Fruit fly (Drosophila melanogaster) whole organism, embryonic: ENCODE measurements around the gene TRAM.

ENCODE experiments used
- Abd-B ChIP-seq: fragments of 200-800 bp; sonication (Bioruptor generic); optimal IDR thresholded peaks from 2 replicates; lab custom pipeline; 2018; ENCODE audit warnings: missing biosample characterization, mild to moderate bottlenecking, missing genetic modification characterization, moderate library complexity
- CG10267 ChIP-seq: fragments of 200-800 bp; sonication (Bioruptor generic); optimal IDR thresholded peaks from 2 replicates; lab custom pipeline; 2018; ENCODE audit warnings: missing biosample characterization, mild to moderate bottlenecking, missing genetic modification characterization, moderate library complexity
- CG10366 ChIP-seq: fragments of 200-800 bp; sonication (Bioruptor generic); IDR thresholded peaks from 2 replicates; pipeline ENCODE4 v1.3.6; 2022; ENCODE audit warnings: missing biosample characterization, missing genetic modification characterization
- CG10462 ChIP-seq: fragments of 200-800 bp; sonication (Bioruptor generic); optimal IDR thresholded peaks from 2 replicates; lab custom pipeline; 2016; ENCODE audit warnings: missing biosample characterization, missing genetic modification characterization
- CG11723 ChIP-seq: fragments of 200-800 bp; sonication (Bioruptor generic); optimal IDR thresholded peaks from 2 replicates; lab custom pipeline; 2017; ENCODE audit warnings: missing biosample characterization, mild to moderate bottlenecking, missing genetic modification characterization
- CG12071 ChIP-seq: fragments of 200-800 bp; sonication (Bioruptor generic); optimal IDR thresholded peaks from 3 replicates; lab custom pipeline; 2018; ENCODE audit warnings: missing biosample characterization, mild to moderate bottlenecking, missing genetic modification characterization
- CG12236 ChIP-seq: fragments of 200-800 bp; sonication (Bioruptor generic); optimal IDR thresholded peaks from 2 replicates; lab custom pipeline; 2016; ENCODE audit warnings: missing biosample characterization, missing genetic modification characterization
- CG13123 ChIP-seq: fragments of 200-800 bp; sonication (Bioruptor generic); optimal IDR thresholded peaks from 2 replicates; lab custom pipeline; 2016; ENCODE audit warnings: missing biosample characterization, missing genetic modification characterization
- CG13894 ChIP-seq: fragments of 200-800 bp; sonication (Bioruptor generic); optimal IDR thresholded peaks from 3 replicates; lab custom pipeline; 2018; ENCODE audit warnings: missing biosample characterization, mild to moderate bottlenecking, missing genetic modification characterization, moderate library complexity
- CG17802 ChIP-seq: fragments of 200-800 bp; sonication (Bioruptor generic); optimal IDR thresholded peaks from 2 replicates; lab custom pipeline; 2018; ENCODE audit warnings: missing biosample characterization, mild to moderate bottlenecking, missing genetic modification characterization, moderate library complexity
- CG17829 ChIP-seq: fragments of 200-800 bp; optimal IDR thresholded peaks from 2 replicates; lab custom pipeline; 2019; ENCODE audit warnings: missing biosample characterization, mild to moderate bottlenecking, missing genetic modification characterization, moderate library complexity
- CG2120 ChIP-seq: fragments of 200-800 bp; sonication (Bioruptor generic); optimal IDR thresholded peaks from 3 replicates; lab custom pipeline; 2016; ENCODE audit warnings: missing biosample characterization, missing genetic modification characterization
- CG3163 ChIP-seq: fragments of 200-800 bp; sonication (Bioruptor generic); optimal IDR thresholded peaks from 3 replicates; lab custom pipeline; 2016; ENCODE audit warnings: missing biosample characterization, missing genetic modification characterization
- CG3281 ChIP-seq: fragments of 200-800 bp; sonication (Bioruptor generic); optimal IDR thresholded peaks from 3 replicates; lab custom pipeline; 2017; ENCODE audit warnings: missing biosample characterization, mild to moderate bottlenecking, missing genetic modification characterization
- CG34422 ChIP-seq: fragments of 200-800 bp; sonication (Bioruptor generic); IDR thresholded peaks from 3 replicates; pipeline ENCODE4 v1.3.6; 2022; ENCODE audit warnings: missing biosample characterization, missing genetic modification characterization
- CG3838 ChIP-seq: fragments of 200-800 bp; sonication (Bioruptor generic); optimal IDR thresholded peaks from 3 replicates; lab custom pipeline; 2016; ENCODE audit warnings: missing biosample characterization, missing genetic modification characterization
- CG3847 ChIP-seq: fragments of 200-800 bp; sonication (Bioruptor generic); IDR thresholded peaks from 2 replicates; pipeline ENCODE4 v1.3.6; 2022; ENCODE audit warnings: missing biosample characterization, missing genetic modification characterization
- CG6683 ChIP-seq: fragments of 200-800 bp; sonication (Bioruptor generic); optimal IDR thresholded peaks from 2 replicates; lab custom pipeline; 2017; ENCODE audit warnings: missing biosample characterization, mild to moderate bottlenecking, missing genetic modification characterization, missing genetic modification reagents
- CG7372 ChIP-seq: fragments of 200-800 bp; sonication (Bioruptor generic); IDR thresholded peaks from 2 replicates; pipeline ENCODE4 v1.3.6; 2022; ENCODE audit warnings: missing biosample characterization, missing genetic modification characterization
- CG8359 ChIP-seq: fragments of 200-800 bp; sonication (Bioruptor generic); optimal IDR thresholded peaks from 2 replicates; lab custom pipeline; 2017; ENCODE audit warnings: missing biosample characterization, mild to moderate bottlenecking, missing genetic modification characterization, borderline replicate concordance
- CG9727 ChIP-seq: fragments of 200-800 bp; sonication (Bioruptor generic); optimal IDR thresholded peaks from 3 replicates; lab custom pipeline; 2017; ENCODE audit warnings: missing biosample characterization, mild to moderate bottlenecking, missing genetic modification characterization
- CG9932 ChIP-seq: fragments of 200-800 bp; sonication (Bioruptor generic); IDR thresholded peaks from 2 replicates; pipeline ENCODE4 v1.3.6; 2022; ENCODE audit warnings: missing biosample characterization, missing genetic modification characterization
- CTCF ChIP-seq: fragments of 200-800 bp; sonication (Bioruptor generic); optimal IDR thresholded peaks from 2 replicates; lab custom pipeline; 2017; ENCODE audit warnings: missing biosample characterization, mild to moderate bottlenecking, missing genetic modification characterization, moderate library complexity
- CrebB ChIP-seq: fragments of 200-800 bp; sonication (Bioruptor generic); optimal IDR thresholded peaks from 3 replicates; lab custom pipeline; 2018; ENCODE audit warnings: missing biosample characterization, mild to moderate bottlenecking, missing genetic modification characterization
- Dek ChIP-seq: fragments of 200-800 bp; sonication (Bioruptor generic); optimal IDR thresholded peaks from 3 replicates; lab custom pipeline; 2019; ENCODE audit warnings: missing biosample characterization, mild to moderate bottlenecking, missing genetic modification characterization, moderate library complexity
- Dip3 ChIP-seq: fragments of 200-800 bp; sonication (Bioruptor generic); optimal IDR thresholded peaks from 3 replicates; lab custom pipeline; 2016; ENCODE audit warnings: missing biosample characterization, missing genetic modification characterization
- H15 ChIP-seq: fragments of 200-800 bp; sonication (Bioruptor generic); IDR thresholded peaks from 3 replicates; pipeline ENCODE4 v1.3.6; 2022; ENCODE audit warnings: missing biosample characterization, missing genetic modification characterization
- H2.0 ChIP-seq: fragments of 200-800 bp; sonication (Bioruptor generic); IDR thresholded peaks from 2 replicates; pipeline ENCODE4 v1.3.6; 2022; ENCODE audit warnings: missing biosample characterization, missing genetic modification characterization
- HLH3B ChIP-seq: fragments of 200-800 bp; sonication (Bioruptor generic); IDR thresholded peaks from 2 replicates; pipeline ENCODE4 v1.3.6; 2022; ENCODE audit warnings: missing biosample characterization, missing genetic modification characterization
- Hmx ChIP-seq: fragments of 200-800 bp; sonication (Bioruptor generic); optimal IDR thresholded peaks from 2 replicates; lab custom pipeline; 2016; ENCODE audit warnings: missing biosample characterization, missing genetic modification characterization
- Hr51 ChIP-seq, 2 experiments: fragments of 200-800 bp; sonication (Bioruptor generic); optimal IDR thresholded peaks; 2 replicates in 1 of 2; 3 replicates in 1 of 2; lab custom pipeline; 2016 to 2018; ENCODE audit warnings: missing biosample characterization in 2 of 2, missing genetic modification characterization in 2 of 2, mild to moderate bottlenecking in 1 of 2, moderate library complexity in 1 of 2
- Hsf ChIP-seq: fragments of 200-800 bp; sonication (Bioruptor generic); optimal IDR thresholded peaks from 3 replicates; lab custom pipeline; 2016; ENCODE audit warnings: missing biosample characterization, missing genetic modification characterization
- MESR4 ChIP-seq: fragments of 200-800 bp; sonication (Bioruptor generic); optimal IDR thresholded peaks from 2 replicates; lab custom pipeline; 2018; ENCODE audit warnings: missing biosample characterization, mild to moderate bottlenecking, missing genetic modification characterization, moderate library complexity
- NFAT ChIP-seq: fragments of 200-800 bp; sonication (Bioruptor generic); IDR thresholded peaks from 2 replicates; pipeline ENCODE4 v1.3.6; 2022; ENCODE audit warnings: missing biosample characterization, missing genetic modification characterization
- Neu2 ChIP-seq: fragments of 200-800 bp; sonication (Bioruptor generic); optimal IDR thresholded peaks from 3 replicates; lab custom pipeline; 2016; ENCODE audit warnings: missing biosample characterization, missing genetic modification characterization, borderline replicate concordance
- Scr ChIP-seq: fragments of 200-800 bp; sonication (Bioruptor generic); IDR thresholded peaks from 2 replicates; pipeline ENCODE4 v1.3.6; 2022; ENCODE audit warnings: missing biosample characterization, missing genetic modification characterization; ENCODE audit not compliant: partially characterized antibody
- Sox102F ChIP-seq: fragments of 200-800 bp; sonication (Bioruptor generic); optimal IDR thresholded peaks from 2 replicates; lab custom pipeline; 2018; ENCODE audit warnings: missing biosample characterization, mild to moderate bottlenecking, missing genetic modification characterization, moderate library complexity
- Xbp1 ChIP-seq: fragments of 200-800 bp; sonication (Bioruptor generic); optimal IDR thresholded peaks from 3 replicates; lab custom pipeline; 2016; ENCODE audit warnings: missing biosample characterization, mild to moderate bottlenecking, missing genetic modification characterization
- bigmax ChIP-seq: fragments of 200-800 bp; sonication (Bioruptor generic); optimal IDR thresholded peaks from 2 replicates; lab custom pipeline; 2018; ENCODE audit warnings: missing biosample characterization, mild to moderate bottlenecking, missing genetic modification characterization
- dpn ChIP-seq, 2 experiments: fragments of 200-800 bp; sonication (Bioruptor generic); optimal IDR thresholded peaks; 3 replicates each; lab custom pipeline; 2016; ENCODE audit warnings: missing biosample characterization in 2 of 2, missing genetic modification characterization in 2 of 2
- dysf ChIP-seq: fragments of 200-800 bp; sonication (Bioruptor generic); IDR thresholded peaks from 3 replicates; pipeline ENCODE4 v1.3.6; 2022; ENCODE audit warnings: missing biosample characterization, missing genetic modification characterization
- fd64A ChIP-seq: fragments of 200-800 bp; sonication (Bioruptor generic); optimal IDR thresholded peaks from 3 replicates; lab custom pipeline; 2018; ENCODE audit warnings: missing biosample characterization, mild to moderate bottlenecking, missing genetic modification characterization
- grn ChIP-seq: fragments of 200-800 bp; sonication (Bioruptor generic); optimal IDR thresholded peaks from 3 replicates; lab custom pipeline; 2017; ENCODE audit warnings: missing biosample characterization, missing genetic modification characterization
- kah ChIP-seq: fragments of 200-800 bp; sonication (Bioruptor generic); optimal IDR thresholded peaks from 2 replicates; lab custom pipeline; 2018; ENCODE audit warnings: missing biosample characterization, mild to moderate bottlenecking, missing genetic modification characterization
- ken ChIP-seq: fragments of 200-800 bp; sonication (Bioruptor generic); IDR thresholded peaks from 3 replicates; pipeline ENCODE4 v1.3.6; 2022; ENCODE audit warnings: missing biosample characterization, missing genetic modification characterization
- klu ChIP-seq: fragments of 200-800 bp; sonication (Bioruptor generic); IDR thresholded peaks from 2 replicates; pipeline ENCODE4 v1.3.6; 2022; ENCODE audit warnings: missing biosample characterization, missing genetic modification characterization
- sens ChIP-seq: fragments of 200-800 bp; sonication (Bioruptor generic); peaks from one replicate; lab custom pipeline; 2016; ENCODE audit warnings: missing biosample characterization, missing genetic modification characterization
- sna ChIP-seq: fragments of 200-800 bp; sonication (Bioruptor generic); IDR thresholded peaks from 2 replicates; pipeline ENCODE4 v1.3.6; 2022; ENCODE audit warnings: missing biosample characterization, missing genetic modification characterization; ENCODE audit not compliant: partially characterized antibody
- sqz ChIP-seq: fragments of 200-800 bp; sonication (Bioruptor generic); optimal IDR thresholded peaks from 3 replicates; lab custom pipeline; 2018; ENCODE audit warnings: missing biosample characterization, mild to moderate bottlenecking, missing genetic modification characterization
- stc ChIP-seq: fragments of 200-800 bp; sonication (Bioruptor generic); IDR thresholded peaks from 2 replicates; pipeline ENCODE4 v1.3.6; 2022; ENCODE audit warnings: missing biosample characterization, missing genetic modification characterization
- ttk ChIP-seq: fragments of 200-800 bp; sonication (Bioruptor generic); IDR thresholded peaks from 2 replicates; pipeline ENCODE4 v2.1.2; 2022; ENCODE audit warnings: missing biosample characterization, missing genetic modification characterization
- twi ChIP-seq: fragments of 200-800 bp; optimal IDR thresholded peaks from 2 replicates; lab custom pipeline; 2019; ENCODE audit warnings: missing biosample characterization, mild to moderate bottlenecking, missing genetic modification characterization, moderate library complexity

The TRAM gene

DNA sequence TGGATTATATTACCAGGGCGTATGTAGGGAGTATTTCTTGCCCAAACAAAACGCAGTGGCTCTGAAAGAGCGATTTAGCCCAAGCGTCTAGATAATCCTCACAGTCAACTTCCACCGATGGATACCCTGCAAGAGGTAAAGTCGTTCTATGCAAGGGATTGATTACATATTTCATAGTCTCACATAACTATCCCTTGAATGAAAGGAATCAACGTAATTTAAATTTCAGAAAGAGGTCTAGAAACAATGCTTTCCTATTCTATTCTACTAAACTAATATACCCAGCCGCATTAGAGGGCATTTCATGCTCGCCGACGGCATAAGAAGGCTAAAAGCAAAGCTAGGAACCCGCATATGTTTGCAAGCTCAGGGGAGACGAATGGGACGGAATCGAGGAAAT is 31.8 kb downstream of the TRAM start (continued):
- TF ChIP-seq twi (tag; lab: Kevin White, UChicago) (no peak), CG10267 (no peak), dpn (GFP tag; optimal IDR thresholded peaks at IDR 0.05; lab: Kevin White, UChicago) (peak in 1 of 2 experiments; percentile 2), Hmx (GFP tag; lab: Kevin White, UChicago) (no peak), ttk (GFP tag; lab: Robert Waterston, UW) (peak; percentile 56), Scr (GFP tag; lab: Robert Waterston, UW) (no peak), sna (no peak), sqz (GFP tag; lab: Kevin White, UChicago) (no peak), fd64A (GFP tag; lab: Kevin White, UChicago) (no peak), CG6683 (GFP tag; lab: Kevin White, UChicago) (peak; percentile 6), Dek (tag; lab: Kevin White, UChicago) (peak; percentile 17), Xbp1 (GFP tag; lab: Kevin White, UChicago) (peak; percentile 15), CrebB (tag; lab: Kevin White, UChicago) (no peak), sens (GFP tag; lab: Kevin White, UChicago) (peak; percentile 86), kah (GFP tag; lab: Kevin White, UChicago) (no peak), NFAT (GFP tag; lab: Robert Waterston, UW) (no peak), HLH3B (GFP tag; lab: Robert Waterston, UW) (peak; percentile 59), CG8359 (GFP tag; lab: Kevin White, UChicago) (no peak), CG3163 (GFP tag; lab: Kevin White, UChicago) (no peak), grn (GFP tag; lab: Kevin White, UChicago) (no peak), bigmax (no peak), CG12071 (GFP tag; lab: Kevin White, UChicago) (peak; percentile 1), CG2120 (GFP tag; lab: Kevin White, UChicago) (peak; percentile 67), CG3838 (GFP tag; lab: Kevin White, UChicago) (no peak), CG9932 (GFP tag; lab: Robert Waterston, UW) (peak; percentile 49), H2.0 (GFP tag; lab: Robert Waterston, UW) (no peak), Hsf (GFP tag; lab: Kevin White, UChicago) (no peak), Abd-B (GFP tag; lab: Kevin White, UChicago) (no peak), dysf (peak; percentile 67; the same call in 2 of the 3 replicates), Sox102F (peak; percentile 40), Neu2 (no peak), klu (GFP tag; lab: Robert Waterston, UW) (no peak), CG17802 (tag; lab: Kevin White, UChicago) (no peak), CG10462 (GFP tag; lab: Kevin White, UChicago) (no peak), CG10366 (GFP tag; lab: Robert Waterston, UW) (peak; percentile 12; the same call in 1 of the 2 replicates), CG3847 (GFP tag; lab: Robert Waterston, UW) (peak; percentile 24; the same call in 1 of the 2 replicates), CG13123 (GFP tag; lab: Kevin White, UChicago) (no peak), stc (GFP tag; lab: Robert Waterston, UW) (no peak), Hr51 (GFP tag; optimal IDR thresholded peaks at IDR 0.05; lab: Kevin White, UChicago) (peak in 1 of 2 experiments; percentile 40), CG34422 (GFP tag; lab: Robert Waterston, UW) (no peak), CG12236 (GFP tag; lab: Kevin White, UChicago) (no peak), MESR4 (GFP tag; lab: Kevin White, UChicago) (no peak), CG7372 (GFP tag; lab: Robert Waterston, UW) (no peak), CG13894 (tag; lab: Kevin White, UChicago) (peak; percentile 51), CTCF (GFP tag; lab: Kevin White, UChicago) (no peak), CG17829 (tag; lab: Kevin White, UChicago) (no peak), CG3281 (GFP tag; lab: Kevin White, UChicago) (peak; percentile 40), CG9727 (GFP tag; lab: Kevin White, UChicago) (peak; percentile 5), Dip3 (GFP tag; lab: Kevin White, UChicago) (peak; percentile 18), CG11723 (no peak), H15 (GFP tag; lab: Robert Waterston, UW) (0 out of 3 replicates have a peak, but pooled peaks have one; percentile 15), ken (GFP tag; lab: Robert Waterston, UW) (0 out of 3 replicates have a peak, but pooled peaks have one; percentile 37)
